Fruit fly (Drosophila melanogaster): Measurements from ENCODE around the gene CG14218.
A peak's percentile ranks its signal among the peaks of the same experiment; 100 is the strongest.

CG14218 gene

DNA sequence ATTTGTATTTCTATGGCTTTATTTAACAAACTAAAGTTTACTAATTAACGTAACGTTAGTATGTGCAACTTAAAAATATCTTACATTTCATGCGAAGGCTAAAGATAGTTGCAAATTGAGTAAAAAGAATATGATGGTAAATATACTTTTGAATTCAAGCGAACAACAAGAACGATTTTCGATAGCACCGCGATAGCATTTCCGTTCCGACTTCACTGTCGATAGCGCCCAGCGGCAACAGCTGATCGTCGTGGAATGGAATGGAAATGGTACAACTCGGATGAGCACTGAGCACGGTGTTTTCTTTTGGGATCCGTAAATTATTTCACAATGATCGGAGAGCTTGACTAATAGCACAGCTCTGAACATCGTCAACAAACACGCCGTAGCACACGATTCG lies 31.7 kb upstream of the CG14218 start (continued):
- TF ChIP-seq org-1 (GFP tag; optimal IDR thresholded peaks at IDR 0.05) (peak; percentile 29), Awh (GFP tag; IDR thresholded peaks at IDR 0.05) (peak; percentile 30; the same call in 1 of the 2 replicates), Rx (GFP tag; IDR thresholded peaks at IDR 0.05) (no peak), CG9727 (GFP tag; optimal IDR thresholded peaks at IDR 0.05) (peak; percentile 65), Hmr (GFP tag; optimal IDR thresholded peaks at IDR 0.05) (peak; percentile 75), kni (GFP tag; optimal IDR thresholded peaks at IDR 0.05) (peak; percentile 37), Sry-δ (GFP tag; optimal IDR thresholded peaks at IDR 0.05) (peak; percentile 46), MBD-R2 (GFP tag; IDR thresholded peaks at IDR 0.05) (peak; percentile 76), nerfin-1 (tag; optimal IDR thresholded peaks at IDR 0.05) (peak; percentile 54), NK7.1 (GFP tag; optimal IDR thresholded peaks at IDR 0.05) (peak; percentile 38), CG7556 (GFP tag; optimal IDR thresholded peaks at IDR 0.05) (peak; percentile 10), dmrt11E (tag; optimal IDR thresholded peaks at IDR 0.05) (peak; percentile 11), Side (GFP tag; optimal IDR thresholded peaks at IDR 0.05) (peak; percentile 51), CG13287 (GFP tag; IDR thresholded peaks at IDR 0.05; ENCODE audit: partially characterized antibody) (peak; percentile 75), bsh (GFP tag; optimal IDR thresholded peaks at IDR 0.05) (peak in 1 of 2 experiments; percentile 28), CG11085 (GFP tag; IDR thresholded peaks at IDR 0.05) (no peak), pb (GFP tag; optimal IDR thresholded peaks at IDR 0.05) (peak; percentile 57), Dek (tag; optimal IDR thresholded peaks at IDR 0.05) (no peak), CG6791 (GFP tag; IDR thresholded peaks at IDR 0.05; ENCODE audit: partially characterized antibody) (peak; percentile 44; the same call in 1 of the 3 replicates), Meics (GFP tag; optimal IDR thresholded peaks at IDR 0.05) (peak; percentile 83), CG8290 (GFP tag; optimal IDR thresholded peaks at IDR 0.05) (no peak), CG8290 (tag; optimal IDR thresholded peaks at IDR 0.05) (peak; percentile 63 to 82), CG18262 (tag; optimal IDR thresholded peaks at IDR 0.05) (peak; percentile 34), mam (GFP tag; optimal IDR thresholded peaks at IDR 0.05) (no peak), stc (GFP tag; IDR thresholded peaks at IDR 0.05) (peak; percentile 42; the same call in 1 of the 2 replicates), CG30020 (tag; optimal IDR thresholded peaks at IDR 0.05) (peak; percentile 44), CG2199 (GFP tag; IDR thresholded peaks at IDR 0.05) (no peak), pzg (GFP tag; optimal IDR thresholded peaks at IDR 0.05) (peak; percentile 57), ems (GFP tag; optimal IDR thresholded peaks at IDR 0.05) (peak; percentile 0), CTCF (GFP tag; optimal IDR thresholded peaks at IDR 0.05) (peak; percentile 14), Poxn (GFP tag; IDR thresholded peaks at IDR 0.05) (no peak), mirr (GFP tag; optimal IDR thresholded peaks at IDR 0.05) (peak; percentile 89), eyg (GFP tag; optimal IDR thresholded peaks at IDR 0.05) (peak; percentile 41), Ets97D (GFP tag; optimal IDR thresholded peaks at IDR 0.05) (peak; percentile 98), bbx (GFP tag; IDR thresholded peaks at IDR 0.05; ENCODE audit: partially characterized antibody) (no peak), CG11560 (tag; IDR thresholded peaks at IDR 0.05) (no peak), onecut (GFP tag; IDR thresholded peaks at IDR 0.05) (peak; percentile 64), CG12104 (GFP tag; optimal IDR thresholded peaks at IDR 0.05) (peak; percentile 15), toy (GFP tag; IDR thresholded peaks at IDR 0.05) (no peak), YL-1 (GFP tag; optimal IDR thresholded peaks at IDR 0.05) (peak; percentile 75), en (GFP tag; optimal IDR thresholded peaks at IDR 0.05) (no peak), CG7928 (GFP tag; optimal IDR thresholded peaks at IDR 0.05) (peak; percentile 1), ind (GFP tag; optimal IDR thresholded peaks at IDR 0.05) (no peak), NC2β (GFP tag; optimal IDR thresholded peaks at IDR 0.05) (peak; percentile 21), dysf (GFP tag; IDR thresholded peaks at IDR 0.05) (no peak), sug (tag; optimal IDR thresholded peaks at IDR 0.05) (peak; percentile 37), Scr (GFP tag; IDR thresholded peaks at IDR 0.05; ENCODE audit: partially characterized antibody) (peak; percentile 47), pan (optimal IDR thresholded peaks at IDR 0.05) (no peak), pan (GFP tag; optimal IDR thresholded peaks at IDR 0.05 in 1 of 2, IDR thresholded peaks at IDR 0.05 in 1 of 2) (peak in 1 of 2 experiments; percentile 29), CG2202 (tag; optimal IDR thresholded peaks at IDR 0.05) (peak; percentile 19), CG12659 (GFP tag; optimal IDR thresholded peaks at IDR 0.05) (peak; percentile 70), bigmax (GFP tag; optimal IDR thresholded peaks at IDR 0.05) (peak; percentile 45)

Data from whole organism, embryonic.